Worm (Caenorhabditis elegans) whole organism, midembryonic: ENCODE data around the gene Y57E12AL.6.
"Not testable (repeated sequence)": the region's sequence is repeated elsewhere in the genome, so short reads cannot be mapped to it uniquely, and the experiment has no call there.

ENCODE experiments used
- T22C8.4 ChIP-seq: fragments of 200-800 bp; sonication (Bioruptor generic); IDR thresholded peaks from 2 replicates; pipeline ENCODE4 v1.3.6; 2022; ENCODE audit warnings: missing genetic modification characterization, missing compliant biosample characterization
- cog-1 ChIP-seq: sonication (generic microtip); optimal IDR thresholded peaks from 2 replicates; lab custom pipeline; 2016; ENCODE audit warnings: missing genetic modification characterization, missing compliant biosample characterization
- klf-2 ChIP-seq: fragments of 200-800 bp; sonication (Bioruptor generic); conservative IDR thresholded peaks from 2 replicates; pipeline ENCODE4 v1.3.6; 2022; ENCODE audit warnings: missing genetic modification reagents, missing genetic modification characterization, missing compliant biosample characterization
- med-1 ChIP-seq: sonication (generic microtip); optimal IDR thresholded peaks from 2 replicates; lab custom pipeline; 2017; ENCODE audit warnings: missing genetic modification characterization, mild to moderate bottlenecking, missing compliant biosample characterization, antibody characterized with exemption, missing genetic modification reagents; ENCODE audit not compliant: insufficient read depth
- ref-1 ChIP-seq: fragments of 200-800 bp; sonication (Bioruptor generic); conservative IDR thresholded peaks from 2 replicates; pipeline ENCODE4 v1.3.6; 2022; ENCODE audit warnings: missing genetic modification reagents, missing genetic modification characterization, missing compliant biosample characterization
- tab-1 ChIP-seq: fragments of 200-800 bp; sonication (Bioruptor generic); IDR thresholded peaks from 2 replicates; pipeline ENCODE4 v1.3.6; 2022; ENCODE audit warnings: missing genetic modification characterization, missing compliant biosample characterization
- ztf-23 ChIP-seq: fragments of 200-800 bp; sonication (Bioruptor generic); IDR thresholded peaks from 2 replicates; pipeline ENCODE4 v1.3.6; 2022; ENCODE audit warnings: missing genetic modification reagents, missing genetic modification characterization, missing compliant biosample characterization
- ztf-29 ChIP-seq: fragments of 200-800 bp; sonication (Bioruptor generic); IDR thresholded peaks from 2 replicates; pipeline ENCODE4 v1.3.6; 2022; ENCODE audit warnings: missing genetic modification reagents, missing genetic modification characterization, missing compliant biosample characterization

DNA sequence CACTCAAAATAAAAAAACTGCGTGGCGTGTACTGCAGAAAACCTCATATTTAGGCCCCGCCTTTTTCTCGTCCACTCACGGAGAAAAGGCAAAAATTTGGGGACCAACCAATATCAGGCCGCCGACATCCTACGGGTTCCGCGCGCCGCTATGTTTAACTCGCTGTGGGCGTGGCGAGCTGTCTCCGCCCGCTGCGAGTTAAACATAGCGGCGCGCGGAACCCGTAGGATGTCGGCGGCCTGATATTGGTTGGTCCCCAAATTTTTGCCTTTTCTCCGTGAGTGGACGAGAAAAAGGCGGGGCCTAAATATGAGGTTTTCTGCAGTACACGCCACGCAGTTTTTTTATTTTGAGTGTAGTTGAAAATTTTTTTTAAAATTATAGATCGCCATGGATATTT is 2.5 kb upstream of the Y57E12AL.6 start, which contains the start of gene tmem-258:
- TF ChIP-seq ztf-29 (GFP tag; lab: Robert Waterston, UW); cog-1; klf-2; T22C8.4; tab-1 (GFP tag; lab: Robert Waterston, UW); ref-1 (GFP tag; lab: Robert Waterston, UW); med-1 (GFP tag; lab: Kevin White, UChicago); ztf-23 (GFP tag; lab: Robert Waterston, UW): not testable (repeated sequence)
